Fruit fly (Drosophila melanogaster): ENCODE measurements around the gene Pvf3.
A peak's percentile ranks its signal among the peaks of the same experiment; 100 is the strongest.

Gene Pvf3

DNA sequence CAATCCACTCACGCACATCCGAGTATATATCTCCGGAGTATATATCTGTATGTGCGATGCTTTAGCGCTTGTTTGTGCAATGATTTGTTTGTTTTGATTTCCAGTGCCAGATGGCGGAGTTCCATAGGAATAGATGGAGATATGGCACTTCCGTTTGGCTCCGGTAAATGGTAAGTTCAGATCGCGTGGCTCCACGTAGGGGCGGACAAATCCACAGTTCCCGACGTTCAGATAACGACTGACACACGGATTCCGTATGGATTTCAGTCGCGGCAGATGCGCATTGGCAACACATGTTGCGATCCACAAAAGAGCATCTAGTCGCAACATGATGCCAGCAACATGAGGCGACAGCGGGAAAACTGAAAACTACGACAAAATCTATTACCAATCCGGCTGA is at the start of gene Pvf3:
TSS of gene Pvf3 (minus strand) at position 240 of the 400 bp plus-strand sequence.
- peak; percentile 60 for TF ChIP-seq svp (GFP tag)
- TF ChIP-seq CG1621 (tag; optimal IDR thresholded peaks at IDR 0.05) = peak; percentile 71
- no peak for TF ChIP-seq CG8632 (GFP tag; optimal IDR thresholded peaks at IDR 0.05)
- peak; percentile 16 for TF ChIP-seq Eip78C (GFP tag)
- TF ChIP-seq achi (GFP tag; optimal IDR thresholded peaks at IDR 0.05) = no peak
- no peak for TF ChIP-seq vri (GFP tag; optimal IDR thresholded peaks at IDR 0.05)
- TF ChIP-seq CG7368 (GFP tag; optimal IDR thresholded peaks at IDR 0.05) = no peak
- peak in 1 of 2 experiments; percentile 28 for TF ChIP-seq ss (GFP tag; optimal IDR thresholded peaks at IDR 0.05)
- TF ChIP-seq dsx (GFP tag; optimal IDR thresholded peaks at IDR 0.05; ENCODE audit: poor library complexity, severe bottlenecking) = peak; percentile 45
- peak; percentile 39; the same call in 2 of the 3 replicates for TF ChIP-seq CG6163 (GFP tag; IDR thresholded peaks at IDR 0.05)
- TF ChIP-seq CG10669 (GFP tag; optimal IDR thresholded peaks at IDR 0.05) = no peak
- TF ChIP-seq fkh (GFP tag; optimal IDR thresholded peaks at IDR 0.05) = peak; percentile 11

DNA sequence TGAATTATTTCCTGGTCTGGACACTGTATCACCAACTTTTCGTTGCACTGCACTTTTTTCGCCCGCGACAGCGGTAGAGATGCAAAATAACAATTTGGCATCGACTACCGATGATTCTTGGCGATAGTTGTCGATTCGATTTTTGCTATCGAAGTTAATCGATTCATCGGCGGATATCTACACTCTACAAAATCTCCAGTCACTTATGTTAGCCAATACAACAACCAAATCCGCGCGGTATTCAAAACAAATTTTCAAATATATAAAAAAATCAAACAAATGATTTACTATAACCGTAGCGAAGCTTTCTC is 46.6 kb upstream of the Pvf3 start, which contains the start of gene CG4502:
TSS of gene CG4502 (minus strand) at position 93 of the 311 bp plus-strand sequence.
- no peak for TF ChIP-seq net (GFP tag; optimal IDR thresholded peaks at IDR 0.05)
- no peak for TF ChIP-seq CG32006 (GFP tag; optimal IDR thresholded peaks at IDR 0.05)
- no peak for TF ChIP-seq Gug (GFP tag; IDR thresholded peaks at IDR 0.05)
- no peak for TF ChIP-seq CG10631 (GFP tag; optimal IDR thresholded peaks at IDR 0.05)
- no peak for TF ChIP-seq Blimp-1 (GFP tag; optimal IDR thresholded peaks at IDR 0.05)
- TF ChIP-seq Ets96B (tag; optimal IDR thresholded peaks at IDR 0.05) = no peak
- TF ChIP-seq Eip78C (GFP tag) = peak; percentile 59
- TF ChIP-seq CG16779 (tag; optimal IDR thresholded peaks at IDR 0.05) = no peak
- TF ChIP-seq dsx (GFP tag; optimal IDR thresholded peaks at IDR 0.05; ENCODE audit: poor library complexity, severe bottlenecking) = peak; percentile 15
- no peak for TF ChIP-seq CG9139 (GFP tag; optimal IDR thresholded peaks at IDR 0.05)
- TF ChIP-seq eg (GFP tag; IDR thresholded peaks at IDR 0.05) = 0 out of 3 replicates have a peak, but pooled peaks have one; percentile 20
- TF ChIP-seq CG31627 (GFP tag; optimal IDR thresholded peaks at IDR 0.05) = peak; percentile 17
- TF ChIP-seq Hr4 (GFP tag; optimal IDR thresholded peaks at IDR 0.05) = no peak
- TF ChIP-seq CG6792 (GFP tag; optimal IDR thresholded peaks at IDR 0.05) = no peak
- TF ChIP-seq Met (GFP tag; optimal IDR thresholded peaks at IDR 0.05) = peak; percentile 22
- TF ChIP-seq ss (GFP tag; optimal IDR thresholded peaks at IDR 0.05) = peak in 1 of 2 experiments; percentile 2
- no peak for TF ChIP-seq Hr39 (GFP tag; optimal IDR thresholded peaks at IDR 0.05)
- TF ChIP-seq esn (GFP tag; optimal IDR thresholded peaks at IDR 0.05) = peak; percentile 38
- TF ChIP-seq fkh (GFP tag; optimal IDR thresholded peaks at IDR 0.05) = no peak
- no peak for TF ChIP-seq CG11294 (GFP tag; IDR thresholded peaks at IDR 0.05)
- TF ChIP-seq CG6163 (GFP tag; IDR thresholded peaks at IDR 0.05) = no peak
- no peak for TF ChIP-seq CG6808 (GFP tag; optimal IDR thresholded peaks at IDR 0.05)
- TF ChIP-seq Lpt (GFP tag; optimal IDR thresholded peaks at IDR 0.05) = no peak
- TF ChIP-seq CG4318 (GFP tag; optimal IDR thresholded peaks at IDR 0.05) = no peak
- TF ChIP-seq Eip75B (GFP tag; optimal IDR thresholded peaks at IDR 0.05) = peak; percentile 46
- TF ChIP-seq vri (GFP tag; optimal IDR thresholded peaks at IDR 0.05) = no peak
- no peak for TF ChIP-seq CG15336 (GFP tag; IDR thresholded peaks at IDR 0.05)
- peak; percentile 67 for TF ChIP-seq svp (GFP tag)
- no peak for TF ChIP-seq Ets21C (GFP tag; optimal IDR thresholded peaks at IDR 0.05)
- no peak for TF ChIP-seq CG11902 (GFP tag; optimal IDR thresholded peaks at IDR 0.05)
- no peak for TF ChIP-seq CG6276 (GFP tag; optimal IDR thresholded peaks at IDR 0.05)
- TF ChIP-seq Sox14 (GFP tag; optimal IDR thresholded peaks at IDR 0.05) = peak; percentile 51
- no peak for TF ChIP-seq CG6854 (GFP tag; optimal IDR thresholded peaks at IDR 0.05)
- peak; percentile 13 for TF ChIP-seq CG3919 (GFP tag; optimal IDR thresholded peaks at IDR 0.05)
- peak; percentile 56 for TF ChIP-seq Sox102F (GFP tag; optimal IDR thresholded peaks at IDR 0.05)
- TF ChIP-seq cyc (GFP tag; optimal IDR thresholded peaks at IDR 0.05) = peak; percentile 17
- TF ChIP-seq CG1621 (tag; optimal IDR thresholded peaks at IDR 0.05) = no peak
- TF ChIP-seq lz (GFP tag; optimal IDR thresholded peaks at IDR 0.05) = peak; percentile 28
